Worm (Caenorhabditis elegans): ENCODE data around the gene F53F4.12.
A peak's percentile ranks its signal among the peaks of the same experiment; 100 is the strongest.

F53F4.12 gene

DNA sequence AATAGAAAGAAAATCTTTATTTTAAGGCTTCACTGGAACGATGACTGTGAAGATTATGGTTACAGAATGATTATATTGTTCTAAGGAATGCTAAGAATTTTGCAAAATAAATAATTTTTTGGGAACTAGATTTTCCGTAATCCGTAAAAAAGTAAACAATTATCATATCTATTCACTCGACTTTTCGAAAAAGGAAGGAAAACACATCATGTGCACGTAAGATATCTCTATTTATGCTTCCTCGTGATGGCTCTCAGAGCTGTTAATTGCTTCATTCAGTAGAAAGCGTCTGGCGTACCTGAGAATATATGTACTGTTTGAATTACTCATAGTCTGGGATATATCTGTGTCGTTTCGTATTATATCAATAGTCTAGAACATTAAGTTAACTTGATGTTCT lies 6.1 kb upstream of the F53F4.12 start, which contains the start of gene srd-11:
srd-11 (minus strand) TSS at position 101 of the 400 bp plus-strand sequence.
- TF ChIP-seq nhr-28 (tag; optimal IDR thresholded peaks at IDR 0.05) (no peak), efl-1 (optimal IDR thresholded peaks at IDR 0.05) (no peak), efl-1 (GFP tag; optimal IDR thresholded peaks at IDR 0.05 in 1 of 2) (peak in 1 of 2 experiments; percentile 26)

DNA sequence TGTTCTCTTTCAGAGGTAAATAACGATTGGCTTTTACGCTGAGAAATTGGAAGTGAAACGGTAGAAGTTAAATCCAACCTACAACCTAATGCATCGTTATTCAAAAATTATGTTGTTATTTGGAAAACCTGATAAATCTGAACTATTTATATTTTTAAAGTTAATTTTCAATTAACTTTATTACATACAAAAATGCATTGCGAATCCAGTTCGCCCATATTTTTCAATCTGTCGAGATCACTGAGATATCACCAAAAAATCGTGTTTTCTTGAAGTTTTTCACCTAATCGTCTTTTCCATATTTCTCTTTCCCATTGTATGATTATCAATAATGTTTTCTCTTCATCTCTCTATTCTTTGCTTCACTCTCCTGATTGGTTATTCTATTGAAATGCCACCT lies 5.2 kb upstream of the F53F4.12 start, which contains the start of gene F53F4.15:
F53F4.15 (plus strand) TSS at position 301 of the 400 bp plus-strand sequence.
- TF ChIP-seq mdl-1 (tag; optimal IDR thresholded peaks at IDR 0.05) (no peak), dpl-1 (GFP tag; optimal IDR thresholded peaks at IDR 0.05) (no peak), sup-37 (GFP tag; optimal IDR thresholded peaks at IDR 0.05) (no peak), fkh-8 (tag; optimal IDR thresholded peaks at IDR 0.05) (no peak), ceh-82 (tag; optimal IDR thresholded peaks at IDR 0.05) (no peak), unc-130 (tag; optimal IDR thresholded peaks at IDR 0.05) (no peak), mep-1 (tag; optimal IDR thresholded peaks at IDR 0.05) (no peak), hpl-2 (GFP tag; optimal IDR thresholded peaks at IDR 0.05) (no peak), dsc-1 (tag; optimal IDR thresholded peaks at IDR 0.05) (no peak), snu-23 (GFP tag; optimal IDR thresholded peaks at IDR 0.05) (no peak), nhr-28 (tag; optimal IDR thresholded peaks at IDR 0.05) (no peak), ceh-88 (GFP tag; IDR thresholded peaks at IDR 0.05) (no peak)

DNA sequence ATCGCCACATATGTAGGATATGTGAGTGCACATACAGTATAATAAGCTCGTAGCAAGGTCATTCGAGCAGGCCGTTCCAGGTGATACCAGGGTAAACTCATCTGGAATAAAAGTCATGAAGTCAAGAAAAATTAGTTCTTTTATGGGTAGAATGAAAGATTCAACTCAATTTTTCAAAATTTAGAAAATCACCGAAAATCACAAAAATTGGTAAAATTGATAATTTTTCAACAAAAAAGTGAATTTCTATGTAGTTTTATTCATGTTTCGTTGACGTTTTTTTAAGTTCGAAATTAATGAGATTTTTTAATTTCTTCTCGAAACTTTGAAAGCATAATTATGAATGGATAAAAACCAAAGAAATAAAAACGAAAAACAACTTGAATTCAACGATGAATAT lies 4.1 kb upstream of the F53F4.12 start, which contains the start of gene F53F4.16:
F53F4.16 (minus strand) TSS at position 101 of the 400 bp plus-strand sequence.
- TF ChIP-seq ceh-8 (GFP tag; optimal IDR thresholded peaks at IDR 0.05) (no peak), ceh-63 (GFP tag; optimal IDR thresholded peaks at IDR 0.05) (no peak), hlh-4 (tag; optimal IDR thresholded peaks at IDR 0.05) (no peak), unc-86 (tag; optimal IDR thresholded peaks at IDR 0.05) (no peak), C34B4.2 (tag; optimal IDR thresholded peaks at IDR 0.05) (no peak), ztf-4 (tag; optimal IDR thresholded peaks at IDR 0.05) (no peak), ces-1 (GFP tag; optimal IDR thresholded peaks at IDR 0.05) (no peak)

DNA sequence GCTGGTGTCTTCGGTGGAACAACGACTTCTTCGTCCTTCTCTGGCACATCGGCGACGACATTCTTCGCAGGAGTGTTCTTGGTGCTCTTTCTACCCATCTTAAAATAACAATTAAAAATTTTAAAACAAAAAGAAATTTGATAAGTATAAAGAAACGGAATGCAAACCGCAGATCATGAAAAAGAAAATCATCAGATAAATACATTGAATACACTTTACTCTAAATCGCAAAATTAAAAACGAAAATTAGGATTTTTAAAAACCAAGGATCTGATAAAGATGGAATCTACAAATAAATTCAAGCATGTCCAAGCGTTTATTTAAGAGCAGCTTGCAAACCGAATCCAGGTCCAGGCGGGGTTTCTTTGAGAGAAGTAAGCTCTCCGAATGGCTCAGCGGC lies 1.4 kb upstream of the F53F4.12 start, which contains the start of gene F53F4.11:
F53F4.11 (minus strand) TSS at position 101 of the 400 bp plus-strand sequence.
- TF ChIP-seq blmp-1 (tag; optimal IDR thresholded peaks at IDR 0.05) (no peak), F16B12.6 (tag; optimal IDR thresholded peaks at IDR 0.05) (no peak), hlh-4 (tag; optimal IDR thresholded peaks at IDR 0.05) (no peak), isw-1 (GFP tag; IDR thresholded peaks at IDR 0.05) (no peak), unc-98 (GFP tag; IDR thresholded peaks at IDR 0.05) (no peak), zag-1 (tag; optimal IDR thresholded peaks at IDR 0.05) (no peak), ceh-63 (GFP tag; optimal IDR thresholded peaks at IDR 0.05) (no peak), skn-1 (tag; optimal IDR thresholded peaks at IDR 0.05) (no peak), unc-62 (GFP tag; optimal IDR thresholded peaks at IDR 0.05) (no peak), nhr-237 (tag; optimal IDR thresholded peaks at IDR 0.05) (no peak), pag-3 (tag; optimal IDR thresholded peaks at IDR 0.05; ENCODE audit: borderline replicate concordance, insufficient read depth) (no peak), dpl-1 (GFP tag; optimal IDR thresholded peaks at IDR 0.05) (no peak), lir-3 (tag; optimal IDR thresholded peaks at IDR 0.05; ENCODE audit: poor library complexity) (no peak), nhr-20 (tag; optimal IDR thresholded peaks at IDR 0.05) (no peak), snpc-4 (tag; optimal IDR thresholded peaks at IDR 0.05) (no peak), nhr-71 (tag; optimal IDR thresholded peaks at IDR 0.05) (no peak), mef-2 (tag; optimal IDR thresholded peaks at IDR 0.05) (no peak), lsy-2 (tag; optimal IDR thresholded peaks at IDR 0.05) (no peak), sptf-1 (tag; optimal IDR thresholded peaks at IDR 0.05) (no peak)

Measured in whole organism, L1 larva.